Worm (Caenorhabditis elegans) whole organism, L3 larva: Measurements from ENCODE around the gene C46F11.4.

Source experiments
- R02D3.7 ChIP-seq: fragments of 150-350 bp; optimal IDR thresholded peaks from 2 replicates; lab custom pipeline; 2014; ENCODE audit warnings: missing biosample characterization, missing genetic modification characterization
- aly-2 ChIP-seq: fragments of 150-350 bp; optimal IDR thresholded peaks from 2 replicates; lab custom pipeline; 2014; ENCODE audit warnings: missing biosample characterization, missing genetic modification characterization
- ama-1 ChIP-seq: fragments of 150-350 bp; optimal IDR thresholded peaks from 2 replicates; lab custom pipeline; 2018
- ceh-16 ChIP-seq: sonication (generic microtip); optimal IDR thresholded peaks from 2 replicates; lab custom pipeline; 2017; ENCODE audit warnings: missing biosample characterization, missing genetic modification characterization
- ceh-28 ChIP-seq: fragments of 150-350 bp; optimal IDR thresholded peaks from 2 replicates; lab custom pipeline; 2014; ENCODE audit warnings: missing biosample characterization, missing genetic modification reagents, missing genetic modification characterization
- ceh-82 ChIP-seq: fragments of 150-350 bp; optimal IDR thresholded peaks from 2 replicates; lab custom pipeline; 2014; ENCODE audit warnings: missing biosample characterization, missing genetic modification characterization
- ceh-9 ChIP-seq: sonication (generic microtip); optimal IDR thresholded peaks from 2 replicates; lab custom pipeline; 2018; ENCODE audit warnings: missing biosample characterization, missing genetic modification characterization
- daf-12 ChIP-seq: fragments of 150-350 bp; optimal IDR thresholded peaks from 2 replicates; lab custom pipeline; 2014; ENCODE audit warnings: missing biosample characterization, missing genetic modification reagents, missing genetic modification characterization
- egl-27 ChIP-seq: sonication (generic microtip); optimal IDR thresholded peaks from 4 replicates; lab custom pipeline; 2017; ENCODE audit warnings: missing biosample characterization, missing genetic modification reagents, missing genetic modification characterization
- egl-5 ChIP-seq: fragments of 150-350 bp; optimal IDR thresholded peaks from 2 replicates; lab custom pipeline; 2017; ENCODE audit warnings: missing biosample characterization, missing genetic modification reagents, missing genetic modification characterization, inconsistent platforms
- elt-1 ChIP-seq: fragments of 150-350 bp; optimal IDR thresholded peaks from 2 replicates; lab custom pipeline; 2014; ENCODE audit warnings: missing biosample characterization, missing genetic modification characterization
- elt-2 ChIP-seq: sonication (generic microtip); optimal IDR thresholded peaks from 2 replicates; lab custom pipeline; 2016; ENCODE audit warnings: missing genetic modification reagents, mild to moderate bottlenecking, missing genetic modification characterization, missing compliant biosample characterization
- elt-3 ChIP-seq, 3 experiments: fragments of 150-350 bp in 1 of 3; sonication (generic microtip) in 2 of 3; optimal IDR thresholded peaks; 2 replicates in 2 of 3; 4 replicates in 1 of 3; lab custom pipeline; 2014 to 2017; ENCODE audit warnings: missing biosample characterization in 3 of 3, missing genetic modification characterization in 3 of 3
- eor-1 ChIP-seq, 2 experiments: fragments of 150-350 bp; optimal IDR thresholded peaks; 2 replicates each; lab custom pipeline; 2014 to 2018; ENCODE audit warnings: missing biosample characterization in 2 of 2, missing genetic modification characterization in 2 of 2
- fkh-10 ChIP-seq: sonication (generic microtip); optimal IDR thresholded peaks from 2 replicates; lab custom pipeline; 2017; ENCODE audit warnings: missing biosample characterization, missing genetic modification reagents, missing genetic modification characterization
- fkh-2 ChIP-seq: fragments of 150-350 bp; optimal IDR thresholded peaks from 2 replicates; lab custom pipeline; 2014; ENCODE audit warnings: missing biosample characterization, missing genetic modification reagents, missing genetic modification characterization
- fos-1 ChIP-seq: fragments of 150-350 bp; optimal IDR thresholded peaks from 2 replicates; lab custom pipeline; 2014; ENCODE audit warnings: missing biosample characterization, missing genetic modification characterization
- hmg-11 ChIP-seq: sonication (generic microtip); optimal IDR thresholded peaks from 2 replicates; lab custom pipeline; 2016; ENCODE audit warnings: missing genetic modification characterization, missing compliant biosample characterization
- jun-1 ChIP-seq: fragments of 150-350 bp; optimal IDR thresholded peaks from 2 replicates; lab custom pipeline; 2014; ENCODE audit warnings: missing biosample characterization, missing genetic modification reagents, missing genetic modification characterization
- lin-15B ChIP-seq: fragments of 150-350 bp; optimal IDR thresholded peaks from 2 replicates; lab custom pipeline; 2014; ENCODE audit warnings: missing biosample characterization, missing genetic modification characterization
- lin-39 ChIP-seq: fragments of 150-350 bp; optimal IDR thresholded peaks from 2 replicates; lab custom pipeline; 2018; ENCODE audit warnings: missing biosample characterization, missing genetic modification reagents, missing genetic modification characterization
- lsy-12 ChIP-seq: sonication (generic microtip); optimal IDR thresholded peaks from 2 replicates; lab custom pipeline; 2016; ENCODE audit warnings: mild to moderate bottlenecking, missing genetic modification characterization, missing compliant biosample characterization
- mdl-1 ChIP-seq: fragments of 150-350 bp; optimal IDR thresholded peaks from 2 replicates; lab custom pipeline; 2014; ENCODE audit warnings: missing biosample characterization, missing genetic modification characterization
- mml-1 ChIP-seq: fragments of 150-350 bp; sonication (generic microtip); optimal IDR thresholded peaks from 3 replicates; lab custom pipeline; 2014; ENCODE audit warnings: missing biosample characterization, missing genetic modification characterization
- nfya-1 ChIP-seq: sonication (generic microtip); optimal IDR thresholded peaks from 2 replicates; lab custom pipeline; 2017; ENCODE audit warnings: missing genetic modification characterization, mild to moderate bottlenecking, missing compliant biosample characterization, antibody characterized with exemption, moderate library complexity; ENCODE audit not compliant: insufficient read depth
- nhr-11 ChIP-seq: fragments of 150-350 bp; optimal IDR thresholded peaks from 2 replicates; lab custom pipeline; 2014; ENCODE audit warnings: missing biosample characterization, missing genetic modification characterization
- nhr-23 ChIP-seq: fragments of 150-350 bp; optimal IDR thresholded peaks from 2 replicates; lab custom pipeline; 2014; ENCODE audit warnings: missing biosample characterization, missing genetic modification reagents, missing genetic modification characterization
- nhr-237 ChIP-seq: fragments of 150-350 bp; optimal IDR thresholded peaks from 2 replicates; lab custom pipeline; 2014; ENCODE audit warnings: missing biosample characterization, missing genetic modification characterization
- nhr-25 ChIP-seq: sonication (generic microtip); optimal IDR thresholded peaks from 2 replicates; lab custom pipeline; 2017; ENCODE audit warnings: missing biosample characterization, missing genetic modification characterization
- nhr-28 ChIP-seq: fragments of 150-350 bp; optimal IDR thresholded peaks from 2 replicates; lab custom pipeline; 2014; ENCODE audit warnings: missing biosample characterization, missing genetic modification characterization
- nhr-43 ChIP-seq: sonication (generic microtip); optimal IDR thresholded peaks from 2 replicates; lab custom pipeline; 2016; ENCODE audit warnings: mild to moderate bottlenecking, missing genetic modification characterization, missing compliant biosample characterization; ENCODE audit not compliant: poor library complexity, severe bottlenecking
- nhr-67 ChIP-seq: fragments of 150-350 bp; optimal IDR thresholded peaks from 2 replicates; lab custom pipeline; 2014; ENCODE audit warnings: missing biosample characterization, missing genetic modification characterization
- nhr-76 ChIP-seq: fragments of 150-350 bp; sonication (generic microtip); optimal IDR thresholded peaks from 5 replicates; lab custom pipeline; 2014; ENCODE audit warnings: missing biosample characterization, missing genetic modification characterization
- nhr-77 ChIP-seq: fragments of 150-350 bp; optimal IDR thresholded peaks from 2 replicates; lab custom pipeline; 2014; ENCODE audit warnings: missing biosample characterization, missing genetic modification characterization
- pha-4 ChIP-seq: fragments of 150-350 bp; optimal IDR thresholded peaks from 2 replicates; lab custom pipeline; 2014; ENCODE audit warnings: missing biosample characterization, missing genetic modification reagents, missing genetic modification characterization
- sea-2 ChIP-seq: fragments of 150-350 bp; sonication (generic microtip); optimal IDR thresholded peaks from 4 replicates; lab custom pipeline; 2014; ENCODE audit warnings: missing biosample characterization, missing genetic modification reagents, missing genetic modification characterization
- skn-1 ChIP-seq: fragments of 150-350 bp; optimal IDR thresholded peaks from 2 replicates; lab custom pipeline; 2014; ENCODE audit warnings: missing biosample characterization, missing genetic modification characterization
- snpc-4 ChIP-seq: fragments of 150-350 bp; optimal IDR thresholded peaks from 2 replicates; lab custom pipeline; 2014; ENCODE audit warnings: missing biosample characterization, missing genetic modification characterization
- tbx-2 ChIP-seq: sonication (generic microtip); optimal IDR thresholded peaks from 2 replicates; lab custom pipeline; 2016; ENCODE audit warnings: mild to moderate bottlenecking, missing genetic modification characterization, missing compliant biosample characterization
- unc-39 ChIP-seq: sonication (generic microtip); optimal IDR thresholded peaks from 4 replicates; lab custom pipeline; 2017; ENCODE audit warnings: missing biosample characterization, missing genetic modification characterization
- unc-62 ChIP-seq: fragments of 150-350 bp; sonication (generic microtip); optimal IDR thresholded peaks from 4 replicates; lab custom pipeline; 2014; ENCODE audit warnings: missing biosample characterization, missing genetic modification reagents, missing genetic modification characterization
- zag-1 ChIP-seq: fragments of 150-350 bp; optimal IDR thresholded peaks from 2 replicates; lab custom pipeline; 2014; ENCODE audit warnings: missing biosample characterization, missing genetic modification characterization
- ztf-11 ChIP-seq: fragments of 150-350 bp; optimal IDR thresholded peaks from 2 replicates; lab custom pipeline; 2014; ENCODE audit warnings: missing biosample characterization, missing genetic modification characterization
- ztf-4 ChIP-seq: fragments of 150-350 bp; optimal IDR thresholded peaks from 2 replicates; lab custom pipeline; 2014; ENCODE audit warnings: missing biosample characterization, missing genetic modification characterization

The C46F11.4 gene

DNA sequence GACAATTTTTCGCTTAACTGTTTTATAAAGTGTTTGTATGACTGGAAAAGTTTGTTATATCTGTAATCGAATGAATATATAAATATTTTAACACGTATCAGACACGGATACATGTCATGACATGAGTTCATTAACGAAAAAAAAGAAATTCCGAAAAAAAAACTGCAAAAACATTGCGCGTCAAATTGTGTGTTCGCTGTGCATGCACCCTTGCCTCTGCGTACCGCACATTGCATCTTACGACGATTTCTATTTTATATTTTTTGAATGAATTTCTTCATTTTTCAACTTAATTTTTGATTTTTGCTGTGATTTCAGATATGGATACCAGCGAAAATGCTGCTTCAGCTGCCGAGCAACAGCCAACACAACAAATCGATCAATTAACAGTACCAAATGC lies 40.9 kb upstream of the C46F11.4 start, which contains the start of gene wdr-5.1:
wdr-5.1 (plus strand) TSS at position 319 of the 400 bp plus-strand sequence.
- TF ChIP-seq nhr-23: peak; percentile 52
- peak; percentile 45 for TF ChIP-seq nfya-1
- no peak for TF ChIP-seq fos-1 (tag; lab: Kevin White, UChicago)
- no peak for TF ChIP-seq nhr-76 (tag; lab: Kevin White, UChicago)
- no peak for TF ChIP-seq ceh-82
- no peak for TF ChIP-seq unc-39 (tag; lab: Kevin White, UChicago)
- no peak for TF ChIP-seq sea-2 (GFP tag; lab: Kevin White, UChicago)
- no peak for TF ChIP-seq fkh-2 (tag; lab: Kevin White, UChicago)
- TF ChIP-seq aly-2: no peak
- TF ChIP-seq ceh-28 (tag; lab: Kevin White, UChicago): no peak
- no peak for TF ChIP-seq ztf-4 (tag; lab: Kevin White, UChicago)
- peak; percentile 37 for TF ChIP-seq pha-4 (tag; lab: Kevin White, UChicago)
- TF ChIP-seq eor-1 (tag; optimal IDR thresholded peaks at IDR 0.05; lab: Kevin White, UChicago): no peak
- peak; percentile 46 for TF ChIP-seq hmg-11 (tag; lab: Kevin White, UChicago)
- peak; percentile 43 for TF ChIP-seq lin-15B (tag; lab: Kevin White, UChicago)
- no peak for TF ChIP-seq mml-1 (tag; lab: Kevin White, UChicago)
- TF ChIP-seq nhr-43: peak; percentile 48
- TF ChIP-seq elt-3 (tag; optimal IDR thresholded peaks at IDR 0.05; lab: Kevin White, UChicago): no peak
- TF ChIP-seq skn-1: no peak
- no peak for TF ChIP-seq zag-1 (tag; lab: Kevin White, UChicago)
- peak; percentile 64 for TF ChIP-seq ama-1 (lab: Kevin White, UChicago)
- no peak for TF ChIP-seq egl-27 (tag; lab: Kevin White, UChicago)
- TF ChIP-seq ztf-11 (tag; lab: Kevin White, UChicago): no peak
- TF ChIP-seq tbx-2 (tag; lab: Kevin White, UChicago): no peak
- TF ChIP-seq ceh-9: no peak
- TF ChIP-seq nhr-25 (tag; lab: Kevin White, UChicago): peak; percentile 30
- no peak for TF ChIP-seq jun-1 (tag; lab: Kevin White, UChicago)
- no peak for TF ChIP-seq daf-12 (tag; lab: Kevin White, UChicago)
- TF ChIP-seq fkh-10 (GFP tag; lab: Kevin White, UChicago): no peak
- TF ChIP-seq ceh-16 (tag; lab: Kevin White, UChicago): no peak
- no peak for TF ChIP-seq unc-62 (GFP tag; lab: Kevin White, UChicago)
- no peak for TF ChIP-seq nhr-67 (tag; lab: Kevin White, UChicago)
- TF ChIP-seq egl-5 (tag; lab: Kevin White, UChicago): no peak
- no peak for TF ChIP-seq mdl-1 (tag; lab: Kevin White, UChicago)
- no peak for TF ChIP-seq elt-1 (tag; lab: Kevin White, UChicago)
- no peak for TF ChIP-seq lin-39 (tag; lab: Kevin White, UChicago)
- TF ChIP-seq nhr-237 (tag; lab: Kevin White, UChicago): no peak
- no peak for TF ChIP-seq elt-2 (tag; lab: Kevin White, UChicago)
- TF ChIP-seq, all 47 proteins: peak for 8

ce11 chrIII:3703397-3703796 lies 39.3 kb upstream of the C46F11.4 start, which contains the start of gene C14B1.3:
C14B1.3 (plus strand) TSS chrIII:3703564.
- TF ChIP-seq nhr-76 (tag; lab: Kevin White, UChicago) (no peak), ceh-28 (tag; lab: Kevin White, UChicago) (no peak), nhr-25 (tag; lab: Kevin White, UChicago) (no peak), nhr-43 (no peak), nfya-1 (peak; percentile 65), lin-15B (tag; lab: Kevin White, UChicago) (peak; percentile 20), nhr-23 (peak; percentile 45), pha-4 (tag; lab: Kevin White, UChicago) (peak; percentile 50), nhr-77 (tag; lab: Kevin White, UChicago) (no peak), lsy-12 (tag; lab: Kevin White, UChicago) (no peak), R02D3.7 (tag; lab: Kevin White, UChicago) (no peak), nhr-28 (tag; lab: Kevin White, UChicago) (no peak), mml-1 (tag; lab: Kevin White, UChicago) (no peak), hmg-11 (tag; lab: Kevin White, UChicago) (no peak), ama-1 (lab: Kevin White, UChicago) (peak; percentile 1), nhr-11 (tag; lab: Kevin White, UChicago) (no peak), snpc-4 (tag; lab: Kevin White, UChicago) (peak; percentile 12), ztf-4 (tag; lab: Kevin White, UChicago) (no peak), nhr-237 (tag; lab: Kevin White, UChicago) (no peak), lin-39 (tag; lab: Kevin White, UChicago) (no peak), ceh-82 (no peak), elt-1 (tag; lab: Kevin White, UChicago) (no peak), elt-2 (tag; lab: Kevin White, UChicago) (peak; percentile 21), jun-1 (tag; lab: Kevin White, UChicago) (peak; percentile 69), elt-3 (tag; optimal IDR thresholded peaks at IDR 0.05; lab: Kevin White, UChicago) (no peak)
